Worm (Caenorhabditis elegans) whole organism, L2 larva: ENCODE measurements around the gene Y37H2A.10.

Experiments used
- C34F6.9 ChIP-seq: fragments of 150-350 bp; optimal IDR thresholded peaks from 2 replicates; lab custom pipeline; 2014; ENCODE audit warnings: missing biosample characterization, missing genetic modification characterization
- F13H6.1 ChIP-seq: sonication (generic microtip); optimal IDR thresholded peaks from 2 replicates; lab custom pipeline; 2016; ENCODE audit warnings: missing genetic modification characterization, missing compliant biosample characterization
- aly-2 ChIP-seq: fragments of 150-350 bp; optimal IDR thresholded peaks from 2 replicates; lab custom pipeline; 2014; ENCODE audit warnings: missing biosample characterization, missing genetic modification characterization
- elt-1 ChIP-seq: fragments of 150-350 bp; optimal IDR thresholded peaks from 2 replicates; lab custom pipeline; 2014; ENCODE audit warnings: missing biosample characterization, missing genetic modification characterization
- fos-1 ChIP-seq: fragments of 150-350 bp; optimal IDR thresholded peaks from 2 replicates; lab custom pipeline; 2014; ENCODE audit warnings: missing biosample characterization, missing genetic modification characterization
- nhr-237 ChIP-seq: fragments of 150-350 bp; optimal IDR thresholded peaks from 2 replicates; lab custom pipeline; 2014; ENCODE audit warnings: missing biosample characterization, missing genetic modification characterization
- nhr-25 ChIP-seq: fragments of 150-350 bp; sonication (generic microtip); optimal IDR thresholded peaks from 3 replicates; lab custom pipeline; 2014; ENCODE audit warnings: missing biosample characterization, missing genetic modification characterization
- snpc-4 ChIP-seq: fragments of 150-350 bp; optimal IDR thresholded peaks from 2 replicates; lab custom pipeline; 2014; ENCODE audit warnings: missing biosample characterization, missing genetic modification characterization
- zag-1 ChIP-seq: fragments of 150-350 bp; optimal IDR thresholded peaks from 2 replicates; lab custom pipeline; 2014; ENCODE audit warnings: missing biosample characterization, missing genetic modification characterization
- ztf-11 ChIP-seq: sonication (generic microtip); optimal IDR thresholded peaks from 2 replicates; lab custom pipeline; 2017; ENCODE audit warnings: missing biosample characterization, missing genetic modification characterization
- ztf-4 ChIP-seq: fragments of 150-350 bp; optimal IDR thresholded peaks from 2 replicates; lab custom pipeline; 2014; ENCODE audit warnings: missing biosample characterization, missing genetic modification characterization

DNA sequence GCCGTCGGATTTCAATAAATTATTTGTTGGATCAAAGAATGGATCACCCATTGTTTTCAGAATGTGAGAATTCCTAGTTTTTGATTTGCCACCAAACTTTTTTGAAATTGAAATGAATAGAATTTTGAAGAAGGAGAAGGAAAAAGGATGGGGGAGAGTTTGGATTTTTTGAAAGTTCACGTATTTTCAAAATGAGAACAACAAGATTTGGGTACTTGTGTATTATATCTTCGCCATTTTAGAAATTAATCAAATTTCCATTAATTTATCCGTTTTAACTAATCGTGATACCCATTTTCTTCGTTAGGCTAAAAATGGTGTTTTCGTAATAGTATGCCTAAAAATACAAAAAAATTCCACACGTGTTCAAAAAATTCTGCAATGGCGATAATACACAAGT lies 32.8 kb downstream of the Y37H2A.10 start, which contains the start of gene C14A6.8:
- no peak for TF ChIP-seq nhr-25 (tag; lab: Kevin White, UChicago)
- no peak for TF ChIP-seq nhr-237 (tag; lab: Kevin White, UChicago)
- no peak for TF ChIP-seq ztf-11 (tag; lab: Kevin White, UChicago)
- TF ChIP-seq aly-2 (tag; lab: Kevin White, UChicago), result no peak
- no peak for TF ChIP-seq snpc-4 (tag; lab: Kevin White, UChicago)
- no peak for TF ChIP-seq C34F6.9
- TF ChIP-seq F13H6.1, result no peak
- no peak for TF ChIP-seq zag-1 (tag; lab: Kevin White, UChicago)
- TF ChIP-seq elt-1 (tag; lab: Kevin White, UChicago), result no peak
- TF ChIP-seq ztf-4 (tag; lab: Kevin White, UChicago), result no peak
- TF ChIP-seq fos-1, result no peak
